Worm (Caenorhabditis elegans) whole organism, L1 larva: Measurements from ENCODE around the gene Y38F1A.2.
A peak's percentile ranks its signal among the peaks of the same experiment; 100 is the strongest.

Experiments used
- C34B4.2 ChIP-seq: sonication (generic microtip); optimal IDR thresholded peaks from 2 replicates; lab custom pipeline; 2017; ENCODE audit warnings: mild to moderate bottlenecking, missing genetic modification characterization, missing compliant biosample characterization
- F16B12.6 ChIP-seq: fragments of 150-350 bp; optimal IDR thresholded peaks from 2 replicates; lab custom pipeline; 2014; ENCODE audit warnings: missing biosample characterization, missing genetic modification characterization
- aly-2 ChIP-seq: fragments of 150-350 bp; optimal IDR thresholded peaks from 2 replicates; lab custom pipeline; 2014; ENCODE audit warnings: missing biosample characterization, missing genetic modification characterization
- blmp-1 ChIP-seq: fragments of 150-350 bp; optimal IDR thresholded peaks from 2 replicates; lab custom pipeline; 2014; ENCODE audit warnings: missing biosample characterization, missing genetic modification characterization
- ceh-88 ChIP-seq: fragments of 200-800 bp; sonication (Bioruptor generic); IDR thresholded peaks from 2 replicates; pipeline ENCODE4 v1.3.6; 2022; ENCODE audit warnings: missing genetic modification characterization, missing compliant biosample characterization
- ceh-90 ChIP-seq: sonication (generic microtip); optimal IDR thresholded peaks from 2 replicates; lab custom pipeline; 2016; ENCODE audit warnings: missing genetic modification characterization, missing compliant biosample characterization
- dpl-1 ChIP-seq, 3 experiments: fragments of 150-350 bp in 2 of 3; sonication (generic microtip) in 1 of 3; optimal IDR thresholded peaks; 2 replicates each; lab custom pipeline; 2014 to 2017; ENCODE audit warnings: missing biosample characterization in 3 of 3, missing genetic modification characterization in 3 of 3, missing genetic modification reagents in 3 of 3
- efl-1 ChIP-seq, 4 experiments: fragments of 150-350 bp; optimal IDR thresholded peaks in 3 of 4; peaks in 1 of 4; 1 replicate in 1 of 4; 2 replicates in 3 of 4; lab custom pipeline; 2014; ENCODE audit warnings: missing biosample characterization in 2 of 4, missing genetic modification characterization in 2 of 4, missing genetic modification reagents in 2 of 4
- egl-27 ChIP-seq, 2 experiments: fragments of 150-350 bp in 1 of 2; sonication (generic microtip); optimal IDR thresholded peaks; 3 replicates each; lab custom pipeline; 2017 to 2018; ENCODE audit warnings: missing biosample characterization in 2 of 2, missing genetic modification characterization in 2 of 2, missing genetic modification reagents in 2 of 2
- elt-2 ChIP-seq: sonication (generic microtip); optimal IDR thresholded peaks from 2 replicates; lab custom pipeline; 2016; ENCODE audit warnings: missing genetic modification characterization, mild to moderate bottlenecking, inconsistent platforms, missing compliant biosample characterization, missing genetic modification reagents
- elt-3 ChIP-seq, 6 experiments: fragments of 150-350 bp in 1 of 6; sonication (generic microtip); optimal IDR thresholded peaks; 2 replicates each; lab custom pipeline; 2017 to 2018; ENCODE audit warnings: missing biosample characterization in 6 of 6, missing genetic modification characterization in 6 of 6, inconsistent platforms in 1 of 6
- fkh-10 ChIP-seq: sonication (generic microtip); optimal IDR thresholded peaks from 2 replicates; lab custom pipeline; 2017; ENCODE audit warnings: missing biosample characterization, missing genetic modification reagents, missing genetic modification characterization
- hlh-4 ChIP-seq: sonication (generic microtip); optimal IDR thresholded peaks from 2 replicates; lab custom pipeline; 2016; ENCODE audit warnings: mild to moderate bottlenecking, missing genetic modification characterization, missing compliant biosample characterization
- hpl-2 ChIP-seq: fragments of 150-350 bp; optimal IDR thresholded peaks from 2 replicates; lab custom pipeline; 2014; ENCODE audit warnings: missing biosample characterization, missing genetic modification reagents, missing genetic modification characterization
- jun-1 ChIP-seq: fragments of 150-350 bp; optimal IDR thresholded peaks from 2 replicates; lab custom pipeline; 2014; ENCODE audit warnings: missing biosample characterization, missing genetic modification reagents, missing genetic modification characterization
- lin-14 ChIP-seq: fragments of 200-800 bp; sonication (Bioruptor generic); optimal IDR thresholded peaks from 2 replicates; lab custom pipeline; 2018; ENCODE audit warnings: mild to moderate bottlenecking, missing genetic modification characterization, moderate library complexity, missing compliant biosample characterization
- lin-15B ChIP-seq: fragments of 150-350 bp; sonication (generic microtip); optimal IDR thresholded peaks from 3 replicates; lab custom pipeline; 2014; ENCODE audit warnings: missing biosample characterization, missing genetic modification characterization
- lin-39 ChIP-seq: fragments of 150-350 bp; optimal IDR thresholded peaks from 2 replicates; lab custom pipeline; 2014; ENCODE audit warnings: missing biosample characterization, missing genetic modification reagents, missing genetic modification characterization
- mab-9 ChIP-seq: fragments of 200-800 bp; sonication (Bioruptor generic); IDR thresholded peaks from 2 replicates; pipeline ENCODE4 v1.3.6; 2022; ENCODE audit warnings: missing genetic modification reagents, missing genetic modification characterization, missing compliant biosample characterization
- mef-2 ChIP-seq: fragments of 150-350 bp; optimal IDR thresholded peaks from 2 replicates; lab custom pipeline; 2014; ENCODE audit warnings: missing biosample characterization, missing genetic modification characterization
- mep-1 ChIP-seq: fragments of 150-350 bp; optimal IDR thresholded peaks from 2 replicates; lab custom pipeline; 2014; ENCODE audit warnings: missing biosample characterization, missing genetic modification characterization
- nhr-20 ChIP-seq: sonication (generic microtip); optimal IDR thresholded peaks from 2 replicates; lab custom pipeline; 2016; ENCODE audit warnings: mild to moderate bottlenecking, missing genetic modification characterization, missing compliant biosample characterization
- nhr-237 ChIP-seq: fragments of 150-350 bp; optimal IDR thresholded peaks from 2 replicates; lab custom pipeline; 2014; ENCODE audit warnings: missing biosample characterization, missing genetic modification characterization
- nhr-28 ChIP-seq: fragments of 150-350 bp; optimal IDR thresholded peaks from 2 replicates; lab custom pipeline; 2014; ENCODE audit warnings: missing biosample characterization, missing genetic modification characterization
- nhr-47 ChIP-seq: sonication (generic microtip); optimal IDR thresholded peaks from 2 replicates; lab custom pipeline; 2016; ENCODE audit warnings: mild to moderate bottlenecking, missing genetic modification characterization, moderate library complexity, missing compliant biosample characterization
- nhr-77 ChIP-seq: fragments of 150-350 bp; optimal IDR thresholded peaks from 2 replicates; lab custom pipeline; 2014; ENCODE audit warnings: missing biosample characterization, missing genetic modification characterization
- nhr-85 ChIP-seq: sonication (generic microtip); peaks from one replicate; lab custom pipeline; 2016; ENCODE audit warnings: missing genetic modification characterization, inconsistent platforms, missing compliant biosample characterization
- pqm-1 ChIP-seq: sonication (generic microtip); optimal IDR thresholded peaks from 3 replicates; lab custom pipeline; 2017; ENCODE audit warnings: missing biosample characterization, missing genetic modification characterization
- rnt-1 ChIP-seq: sonication (generic microtip); optimal IDR thresholded peaks from 2 replicates; lab custom pipeline; 2016; ENCODE audit warnings: mild to moderate bottlenecking, missing genetic modification characterization, moderate library complexity, missing compliant biosample characterization
- snu-23 ChIP-seq: sonication (generic microtip); optimal IDR thresholded peaks from 2 replicates; lab custom pipeline; 2016; ENCODE audit warnings: missing genetic modification characterization, missing compliant biosample characterization
- sptf-1 ChIP-seq: fragments of 150-350 bp; optimal IDR thresholded peaks from 2 replicates; lab custom pipeline; 2014; ENCODE audit warnings: missing biosample characterization, missing genetic modification characterization
- swsn-7 ChIP-seq: sonication (generic microtip); optimal IDR thresholded peaks from 2 replicates; lab custom pipeline; 2016; ENCODE audit warnings: missing genetic modification characterization, missing compliant biosample characterization
- tbx-2 ChIP-seq: sonication (generic microtip); optimal IDR thresholded peaks from 2 replicates; lab custom pipeline; 2016; ENCODE audit warnings: missing genetic modification characterization, missing compliant biosample characterization
- unc-62 ChIP-seq: fragments of 150-350 bp; optimal IDR thresholded peaks from 2 replicates; lab custom pipeline; 2014; ENCODE audit warnings: missing biosample characterization, missing genetic modification reagents, missing genetic modification characterization
- xbp-1 ChIP-seq: sonication (generic microtip); optimal IDR thresholded peaks from 2 replicates; lab custom pipeline; 2016; ENCODE audit warnings: missing genetic modification characterization, missing compliant biosample characterization
- zag-1 ChIP-seq: fragments of 150-350 bp; optimal IDR thresholded peaks from 2 replicates; lab custom pipeline; 2014; ENCODE audit warnings: missing biosample characterization, missing genetic modification characterization

Gene Y38F1A.2

DNA sequence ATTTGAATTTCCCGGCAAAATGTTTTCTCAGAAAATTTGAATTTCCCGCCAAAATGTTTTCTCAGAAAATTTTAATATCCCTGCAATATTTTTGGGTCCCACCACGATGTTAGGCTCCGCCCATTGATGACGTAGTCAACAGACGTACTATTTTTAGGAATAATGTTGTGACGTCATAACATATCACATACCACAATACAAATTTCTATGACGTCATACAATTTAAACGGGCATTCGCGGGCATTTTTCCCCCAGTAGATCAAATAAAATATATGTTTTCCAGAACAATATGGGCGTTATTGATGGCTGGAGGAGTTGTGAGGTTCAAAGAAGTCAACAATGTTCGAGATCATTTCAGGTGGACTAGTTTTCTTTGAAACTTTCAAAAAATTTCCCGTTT lies 11.5 kb downstream of the Y38F1A.2 start:
- TF ChIP-seq lin-15B (tag; lab: Kevin White, UChicago) (no peak), elt-2 (tag; lab: Kevin White, UChicago) (no peak), nhr-28 (tag; lab: Kevin White, UChicago) (no peak), sptf-1 (no peak), efl-1 (optimal IDR thresholded peaks at IDR 0.05; lab: Kevin White, UChicago) (no peak), efl-1 (GFP tag; optimal IDR thresholded peaks at IDR 0.05 in 1 of 2; lab: Kevin White, UChicago) (no peak), dpl-1 (GFP tag; optimal IDR thresholded peaks at IDR 0.05; lab: Kevin White, UChicago) (no peak), lin-39 (tag; lab: Kevin White, UChicago) (no peak), nhr-77 (tag; lab: Kevin White, UChicago) (no peak), mef-2 (no peak), C34B4.2 (tag; lab: Kevin White, UChicago) (no peak), egl-27 (tag; optimal IDR thresholded peaks at IDR 0.05; lab: Kevin White, UChicago) (no peak), swsn-7 (no peak), nhr-47 (tag; lab: Kevin White, UChicago) (no peak), mab-9 (GFP tag; lab: Robert Waterston, UW) (no peak), zag-1 (no peak)

DNA sequence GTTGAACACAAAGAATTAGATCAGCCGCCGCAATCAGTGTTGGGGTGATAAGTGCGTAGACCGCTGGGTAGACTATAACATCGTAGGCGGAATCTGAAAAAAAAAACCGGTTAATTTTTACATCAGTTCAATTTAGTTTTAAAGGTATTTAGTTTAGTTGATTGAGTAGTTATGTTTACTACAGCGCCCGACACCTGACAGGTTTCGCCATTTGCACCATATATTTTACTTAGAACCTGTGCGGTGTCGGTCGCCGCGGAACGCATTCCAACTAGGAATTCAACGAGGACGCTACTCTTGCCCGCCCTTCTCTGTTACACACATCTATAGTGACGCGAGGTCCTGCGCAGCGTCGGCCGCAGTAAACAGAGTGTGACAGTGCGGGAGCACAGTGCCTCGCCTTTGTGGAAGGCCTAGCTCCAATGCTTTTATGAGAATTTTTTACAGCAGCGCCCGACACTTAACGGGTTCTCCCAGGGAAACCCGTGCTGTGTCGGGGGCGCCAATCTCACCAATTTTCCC lies 13.8 kb downstream of the Y38F1A.2 start:
- TF ChIP-seq xbp-1 (tag; lab: Kevin White, UChicago) (no peak), mep-1 (tag; lab: Kevin White, UChicago) (no peak), ceh-90 (tag; lab: Kevin White, UChicago) (no peak), ceh-88 (GFP tag; lab: Robert Waterston, UW) (no peak), unc-62 (GFP tag; lab: Kevin White, UChicago) (no peak), pqm-1 (no peak), fkh-10 (GFP tag; lab: Kevin White, UChicago) (no peak)

DNA sequence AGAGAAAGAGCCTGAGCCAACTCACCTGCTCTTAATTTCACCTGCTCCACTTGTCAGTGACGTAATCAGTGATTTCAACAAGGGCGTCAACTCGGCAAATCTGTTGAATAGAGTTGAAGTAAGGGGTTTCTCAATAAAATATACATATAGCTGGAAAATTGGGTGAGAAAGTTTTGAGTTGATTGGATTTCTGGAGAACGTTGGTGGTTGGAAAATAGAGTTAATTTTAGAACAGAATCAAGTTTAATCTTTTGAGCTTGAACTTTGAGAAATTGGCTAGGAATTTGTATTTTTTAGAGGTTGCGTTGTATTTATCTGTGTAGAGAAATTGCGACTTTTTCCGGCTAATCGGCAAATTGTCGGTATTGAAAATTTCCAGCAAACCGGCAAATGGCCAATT lies 14.9 kb downstream of the Y38F1A.2 start, which contains the start of gene Y38F1A.4:
Gene Y38F1A.4 (minus strand): TSS at position 101 of the 400 bp plus-strand sequence.
- peak; percentile 82 for TF ChIP-seq hlh-4 (tag; lab: Kevin White, UChicago)
- no peak for TF ChIP-seq aly-2

DNA sequence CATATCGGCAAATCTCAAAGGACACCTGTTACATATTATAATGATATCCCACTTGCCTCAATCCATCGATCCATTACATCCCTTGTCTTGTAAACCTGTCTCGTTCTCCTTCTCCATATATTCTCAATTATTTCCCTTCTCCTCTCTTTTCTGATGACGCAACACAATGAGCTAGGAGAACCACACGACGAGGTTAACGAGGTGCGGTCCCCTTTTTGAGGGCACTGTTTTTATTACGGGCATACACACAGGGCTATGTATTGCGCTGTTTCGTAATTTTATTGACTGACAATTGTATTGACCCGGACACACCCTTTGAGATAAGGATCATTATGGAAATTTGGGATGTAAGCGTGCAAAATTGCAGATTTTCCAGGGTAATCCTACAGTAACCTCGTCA lies 23.9 kb downstream of the Y38F1A.2 start:
- peak; percentile 52 for TF ChIP-seq nhr-85 (tag; lab: Kevin White, UChicago)
- TF ChIP-seq F16B12.6 (tag; lab: Kevin White, UChicago) = no peak

DNA sequence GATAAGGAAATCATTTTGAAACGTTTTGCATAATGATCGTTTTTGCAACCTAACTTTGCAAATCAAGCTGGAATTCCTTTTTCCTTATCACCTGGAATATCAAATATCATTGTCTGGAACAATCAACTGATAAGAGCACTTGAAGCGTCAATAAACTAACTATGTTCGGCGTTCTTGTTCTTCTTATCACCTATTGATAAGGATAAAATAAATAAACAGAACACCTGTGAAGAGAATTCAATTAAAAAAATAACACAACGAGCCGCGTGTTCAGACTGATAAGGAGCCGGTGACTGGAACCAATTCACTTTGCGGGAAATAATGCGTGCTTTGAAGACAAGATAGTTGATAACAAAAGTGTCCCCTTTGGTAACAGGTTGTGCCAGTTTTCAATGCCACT lies 25.5 kb downstream of the Y38F1A.2 start, which contains the start of gene cyd-1:
Gene cyd-1 (plus strand): TSS at position 380 of the 400 bp plus-strand sequence.
- no peak for TF ChIP-seq efl-1 (optimal IDR thresholded peaks at IDR 0.05; lab: Kevin White, UChicago)
- peak in 1 of 2 experiments; percentile 58 for TF ChIP-seq efl-1 (GFP tag; optimal IDR thresholded peaks at IDR 0.05 in 1 of 2; lab: Kevin White, UChicago)
- no peak for TF ChIP-seq aly-2
- TF ChIP-seq hpl-2 = no peak
- peak; percentile 96 for TF ChIP-seq elt-2 (tag; lab: Kevin White, UChicago)
- peak; percentile 34 for TF ChIP-seq pqm-1
- no peak for TF ChIP-seq F16B12.6 (tag; lab: Kevin White, UChicago)
- peak; percentile 27 for TF ChIP-seq lin-14 (GFP tag; lab: Kevin White, UChicago)
- TF ChIP-seq elt-3 (tag; optimal IDR thresholded peaks at IDR 0.05; lab: Kevin White, UChicago) = no peak
- TF ChIP-seq C34B4.2 (tag; lab: Kevin White, UChicago) = no peak

DNA sequence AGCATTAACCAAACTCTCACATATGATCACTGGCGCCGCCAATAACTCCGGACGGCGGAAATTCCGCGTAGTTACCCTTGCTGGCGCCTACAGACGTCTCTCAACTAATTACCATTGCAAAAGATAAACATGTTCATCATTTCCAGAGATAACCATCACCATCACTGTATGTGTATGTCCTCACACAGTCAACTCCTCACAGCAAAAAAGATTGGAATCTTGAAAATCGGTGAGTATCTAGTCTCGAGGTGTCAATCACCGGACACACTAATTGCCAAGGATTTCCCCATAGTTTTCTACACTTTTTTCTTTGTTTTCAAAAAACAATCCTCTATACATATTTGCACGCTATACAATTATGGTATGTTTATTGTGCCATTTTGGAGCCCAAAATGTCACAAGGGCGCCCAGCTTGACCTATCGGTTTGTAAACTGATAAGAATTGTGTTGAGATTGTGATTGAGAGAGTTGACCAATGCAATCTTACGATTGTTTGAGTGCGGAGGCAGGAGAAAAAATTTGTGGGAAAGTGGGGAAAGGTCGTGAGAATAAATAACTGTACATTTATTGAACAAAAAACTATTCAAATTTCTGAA lies 27.3 kb downstream of the Y38F1A.2 start:
- TF ChIP-seq rnt-1 (peak; percentile 20), jun-1 (tag; lab: Kevin White, UChicago) (no peak), nhr-85 (tag; lab: Kevin White, UChicago) (peak; percentile 93), lin-14 (GFP tag; lab: Kevin White, UChicago) (peak; percentile 54), blmp-1 (peak; percentile 25), nhr-237 (tag; lab: Kevin White, UChicago) (no peak), lin-15B (tag; lab: Kevin White, UChicago) (no peak), elt-2 (tag; lab: Kevin White, UChicago) (peak; percentile 71), nhr-20 (tag; lab: Kevin White, UChicago) (peak; percentile 30), ceh-88 (GFP tag; lab: Robert Waterston, UW) (no peak), fkh-10 (GFP tag; lab: Kevin White, UChicago) (no peak), xbp-1 (tag; lab: Kevin White, UChicago) (no peak), snu-23 (GFP tag; lab: Kevin White, UChicago) (peak; percentile 12), lin-39 (tag; lab: Kevin White, UChicago) (no peak), tbx-2 (tag; lab: Kevin White, UChicago) (no peak)
